Fruit fly (Drosophila melanogaster) whole organism, wandering third instar larva: ENCODE data around the gene tal-AA.

ENCODE experiments used
- Abd-B ChIP-seq: fragments of >200 bp; optimal IDR thresholded peaks from 2 replicates; lab custom pipeline; 2017; ENCODE audit warnings: missing biosample characterization, missing genetic modification characterization
- CG32264 ChIP-seq: fragments of 200-800 bp; sonication (Bioruptor generic); optimal IDR thresholded peaks from 2 replicates; lab custom pipeline; 2016; ENCODE audit warnings: missing biosample characterization, missing genetic modification characterization
- CG9705 ChIP-seq: fragments of 200-800 bp; sonication (Bioruptor generic); optimal IDR thresholded peaks from 2 replicates; lab custom pipeline; 2018; ENCODE audit warnings: missing biosample characterization, mild to moderate bottlenecking, missing genetic modification characterization
- CrebA ChIP-seq: fragments of 200-800 bp; sonication (Bioruptor generic); optimal IDR thresholded peaks from 2 replicates; lab custom pipeline; 2016; ENCODE audit warnings: missing biosample characterization, mild to moderate bottlenecking, missing genetic modification characterization, borderline replicate concordance
- Dfd ChIP-seq: fragments of >200 bp; optimal IDR thresholded peaks from 2 replicates; lab custom pipeline; 2017; ENCODE audit warnings: missing biosample characterization, missing genetic modification characterization
- Dif ChIP-seq: fragments of 200-275, 200-300 bp; sonication (Bioruptor generic); optimal IDR thresholded peaks from 2 replicates; lab custom pipeline; 2018; ENCODE audit warnings: missing biosample characterization, missing genetic modification characterization; ENCODE audit not compliant: partially characterized antibody
- GATAd ChIP-seq: sonication (Bioruptor generic); optimal IDR thresholded peaks from 2 replicates; lab custom pipeline; 2016; ENCODE audit warnings: missing biosample characterization, missing genetic modification characterization
- HLH106 ChIP-seq: fragments of 200-800 bp; optimal IDR thresholded peaks from 3 replicates; lab custom pipeline; 2019; ENCODE audit warnings: missing biosample characterization, mild to moderate bottlenecking, missing genetic modification characterization, moderate library complexity
- Hnf4 ChIP-seq: fragments of 200-800 bp; sonication (Bioruptor generic); optimal IDR thresholded peaks from 2 replicates; lab custom pipeline; 2016; ENCODE audit warnings: missing biosample characterization, mild to moderate bottlenecking, missing genetic modification characterization
- Hr78 ChIP-seq: fragments of >200 bp; optimal IDR thresholded peaks from 2 replicates; lab custom pipeline; 2017; ENCODE audit warnings: missing biosample characterization, missing genetic modification characterization
- Hr83 ChIP-seq: fragments of 200-300 bp; sonication (Bioruptor generic); optimal IDR thresholded peaks from 2 replicates; lab custom pipeline; 2016; ENCODE audit warnings: missing biosample characterization, mild to moderate bottlenecking, missing genetic modification characterization, moderate library complexity; ENCODE audit not compliant: poor library complexity, severe bottlenecking
- Jra ChIP-seq: sonication (Bioruptor generic); optimal IDR thresholded peaks from 2 replicates; lab custom pipeline; 2016; ENCODE audit warnings: missing biosample characterization, missing genetic modification characterization
- Mio ChIP-seq: sonication (Bioruptor generic); optimal IDR thresholded peaks from 2 replicates; lab custom pipeline; 2016; ENCODE audit warnings: missing biosample characterization, missing genetic modification characterization
- N ChIP-seq: fragments of >200 bp; optimal IDR thresholded peaks from 2 replicates; lab custom pipeline; 2018; ENCODE audit warnings: missing biosample characterization, missing external identifiers, missing genetic modification characterization
- Rel ChIP-seq, 2 experiments: fragments of 200-800 bp; sonication (Bioruptor generic) in 1 of 2; optimal IDR thresholded peaks; 2 replicates in 1 of 2; 3 replicates in 1 of 2; lab custom pipeline; 2016 to 2019; ENCODE audit warnings: mild to moderate bottlenecking in 2 of 2, missing biosample characterization in 2 of 2, missing genetic modification characterization in 2 of 2, moderate library complexity in 1 of 2
- Sp1 ChIP-seq: fragments of 200-800 bp; sonication (Bioruptor generic); optimal IDR thresholded peaks from 3 replicates; lab custom pipeline; 2019; ENCODE audit warnings: missing biosample characterization, mild to moderate bottlenecking, missing genetic modification characterization, moderate library complexity
- Vsx2 ChIP-seq: fragments of 200-300, 225-300 bp; sonication (Bioruptor generic); optimal IDR thresholded peaks from 2 replicates; lab custom pipeline; 2018; ENCODE audit warnings: missing biosample characterization, missing genetic modification characterization; ENCODE audit not compliant: partially characterized antibody
- br ChIP-seq: fragments of 200-800 bp; sonication (Bioruptor generic); optimal IDR thresholded peaks from 2 replicates; lab custom pipeline; 2016; ENCODE audit warnings: missing biosample characterization, missing genetic modification characterization
- brk ChIP-seq: fragments of 200-800 bp; sonication (Bioruptor generic); optimal IDR thresholded peaks from 2 replicates; lab custom pipeline; 2016; ENCODE audit warnings: missing biosample characterization, mild to moderate bottlenecking, missing genetic modification characterization
- dl ChIP-seq, 2 experiments: fragments of 175-275, 200-275 bp in 1 of 2; fragments of 200-275 bp in 1 of 2; sonication (Bioruptor generic); optimal IDR thresholded peaks; lab custom pipeline; 2018; ENCODE audit warnings: mild to moderate bottlenecking in 2 of 2, missing biosample characterization in 2 of 2, missing genetic modification characterization in 2 of 2, moderate library complexity in 2 of 2; ENCODE audit not compliant: partially characterized antibody in 2 of 2, insufficient read depth in 1 of 2
- dmrt93B ChIP-seq: fragments of 200-800 bp; sonication (Bioruptor generic); optimal IDR thresholded peaks from 2 replicates; lab custom pipeline; 2018; ENCODE audit warnings: missing biosample characterization, mild to moderate bottlenecking, missing genetic modification characterization
- dsf ChIP-seq: sonication (Bioruptor generic); optimal IDR thresholded peaks from 2 replicates; lab custom pipeline; 2016; ENCODE audit warnings: missing biosample characterization, missing genetic modification characterization, borderline replicate concordance
- ey ChIP-seq: fragments of 200-800 bp; sonication (Bioruptor generic); optimal IDR thresholded peaks from 2 replicates; lab custom pipeline; 2016; ENCODE audit warnings: missing biosample characterization, missing genetic modification characterization
- fru ChIP-seq: fragments of 200-800 bp; sonication (Bioruptor generic); optimal IDR thresholded peaks from 3 replicates; lab custom pipeline; 2016; ENCODE audit warnings: missing biosample characterization, mild to moderate bottlenecking, missing genetic modification characterization
- h ChIP-seq: fragments of 200-800 bp; sonication (Bioruptor generic); optimal IDR thresholded peaks from 3 replicates; lab custom pipeline; 2016; ENCODE audit warnings: missing biosample characterization, mild to moderate bottlenecking, missing genetic modification characterization
- jim ChIP-seq: fragments of 175-275, 200-325 bp; sonication (Bioruptor generic); optimal IDR thresholded peaks from 2 replicates; lab custom pipeline; 2016; ENCODE audit warnings: missing biosample characterization, mild to moderate bottlenecking, missing genetic modification characterization
- lola ChIP-seq: fragments of >200 bp; optimal IDR thresholded peaks from 2 replicates; lab custom pipeline; 2017; ENCODE audit warnings: missing biosample characterization, missing genetic modification characterization
- pan ChIP-seq: fragments of >200 bp; optimal IDR thresholded peaks from 2 replicates; lab custom pipeline; 2017
- psq ChIP-seq: fragments of 200-800 bp; sonication (Bioruptor generic); optimal IDR thresholded peaks from 3 replicates; lab custom pipeline; 2017; ENCODE audit warnings: missing biosample characterization, mild to moderate bottlenecking, missing genetic modification characterization, moderate library complexity
- rgr ChIP-seq: fragments of 200-800 bp; sonication (Bioruptor generic); optimal IDR thresholded peaks from 3 replicates; lab custom pipeline; 2016; ENCODE audit warnings: missing biosample characterization, mild to moderate bottlenecking, missing genetic modification characterization
- sage ChIP-seq: fragments of 200-800 bp; sonication (Bioruptor generic); optimal IDR thresholded peaks from 2 replicates; lab custom pipeline; 2016; ENCODE audit warnings: missing biosample characterization, mild to moderate bottlenecking, missing genetic modification characterization
- sv ChIP-seq: fragments of 200-800 bp; sonication (Bioruptor generic); optimal IDR thresholded peaks from 3 replicates; lab custom pipeline; 2016; ENCODE audit warnings: missing biosample characterization, missing genetic modification characterization
- tai ChIP-seq: sonication (Bioruptor generic); optimal IDR thresholded peaks from 2 replicates; lab custom pipeline; 2016; ENCODE audit warnings: missing biosample characterization, missing genetic modification characterization
- usp ChIP-seq: fragments of >200 bp; optimal IDR thresholded peaks from 2 replicates; lab custom pipeline; 2017; ENCODE audit warnings: missing biosample characterization, missing genetic modification characterization
- woc ChIP-seq: sonication (Bioruptor generic); optimal IDR thresholded peaks from 2 replicates; lab custom pipeline; 2016; ENCODE audit warnings: missing biosample characterization, mild to moderate bottlenecking, missing genetic modification characterization

Gene tal-AA

dm6 chr3R:13801184-13802056, 11.5 kb upstream of the tal-AA start:
- no peak for TF ChIP-seq usp (GFP tag; lab: Kevin White, UChicago)
- TF ChIP-seq Vsx2 (GFP tag; lab: Kevin White, UChicago): peak; percentile 16

dm6 chr3R:13802057-13802817, 10.7 kb upstream of the tal-AA start:
- TF ChIP-seq dmrt93B (GFP tag; lab: Kevin White, UChicago) (no peak), jim (GFP tag; lab: Kevin White, UChicago) (no peak), CrebA (GFP tag; lab: Kevin White, UChicago) (no peak), Vsx2 (GFP tag; lab: Kevin White, UChicago) (no peak), Abd-B (GFP tag; lab: Kevin White, UChicago) (no peak), psq (GFP tag; lab: Kevin White, UChicago) (no peak), dl (GFP tag; optimal IDR thresholded peaks at IDR 0.05; lab: Kevin White, UChicago; ENCODE audit: insufficient read depth in 1 of 2, partially characterized antibody in 2 of 2) (no peak), br (GFP tag; lab: Kevin White, UChicago) (no peak), ey (GFP tag; lab: Kevin White, UChicago) (no peak), woc (GFP tag; lab: Kevin White, UChicago) (no peak), Hr83 (GFP tag; lab: Kevin White, UChicago) (no peak), CG9705 (GFP tag; lab: Kevin White, UChicago) (no peak), fru (GFP tag; lab: Kevin White, UChicago) (no peak), brk (GFP tag; lab: Kevin White, UChicago) (no peak), dsf (GFP tag; lab: Kevin White, UChicago) (no peak), N (GFP tag; lab: Kevin White, UChicago) (no peak), sage (GFP tag; lab: Kevin White, UChicago) (no peak), Sp1 (no peak), h (GFP tag; lab: Kevin White, UChicago) (no peak), CG32264 (no peak)

dm6 chr3R:13803185-13803887, 9.6 kb upstream of the tal-AA start:
- peak; percentile 13 for TF ChIP-seq Vsx2 (GFP tag; lab: Kevin White, UChicago)
- no peak for TF ChIP-seq HLH106 (tag; lab: Kevin White, UChicago)
- TF ChIP-seq sv: no peak
- no peak for TF ChIP-seq Jra (GFP tag; lab: Kevin White, UChicago)
- no peak for TF ChIP-seq Hr83 (GFP tag; lab: Kevin White, UChicago)
- no peak for TF ChIP-seq psq (GFP tag; lab: Kevin White, UChicago)

- TF ChIP-seq Hr83 (GFP tag; lab: Kevin White, UChicago): no peak
- TF ChIP-seq sv: no peak
- TF ChIP-seq tai (GFP tag; lab: Kevin White, UChicago): no peak
- TF ChIP-seq Dif (GFP tag; lab: Kevin White, UChicago): no peak
- TF ChIP-seq fru (GFP tag; lab: Kevin White, UChicago): peak; percentile 3
- TF ChIP-seq Hr78 (GFP tag; lab: Kevin White, UChicago): no peak
- no peak for TF ChIP-seq dl (GFP tag; optimal IDR thresholded peaks at IDR 0.05; lab: Kevin White, UChicago; ENCODE audit: insufficient read depth in 1 of 2, partially characterized antibody in 2 of 2)
- no peak for TF ChIP-seq GATAd
- no peak for TF ChIP-seq CrebA (GFP tag; lab: Kevin White, UChicago)
- TF ChIP-seq h (GFP tag; lab: Kevin White, UChicago): peak; percentile 2
- no peak for TF ChIP-seq lola (GFP tag; lab: Kevin White, UChicago)
- TF ChIP-seq Mio: no peak
- no peak for TF ChIP-seq CG32264
- no peak for TF ChIP-seq br (GFP tag; lab: Kevin White, UChicago)
- no peak for TF ChIP-seq Rel (GFP tag; optimal IDR thresholded peaks at IDR 0.05; lab: Kevin White, UChicago)
- TF ChIP-seq Rel (tag; optimal IDR thresholded peaks at IDR 0.05; lab: Kevin White, UChicago): no peak
- no peak for TF ChIP-seq pan (lab: Kevin White, UChicago)
- TF ChIP-seq Sp1: peak; percentile 44
- no peak for TF ChIP-seq woc (GFP tag; lab: Kevin White, UChicago)
- TF ChIP-seq Hnf4 (GFP tag; lab: Kevin White, UChicago): no peak
- no peak for TF ChIP-seq usp (GFP tag; lab: Kevin White, UChicago)
- no peak for TF ChIP-seq jim (GFP tag; lab: Kevin White, UChicago)
- TF ChIP-seq Dfd (GFP tag; lab: Kevin White, UChicago): no peak
- TF ChIP-seq rgr (GFP tag; lab: Kevin White, UChicago): no peak
Measured at dm6 chr3R:13803892-13804710, 8.8 kb upstream of the tal-AA start.
